Fruit fly (Drosophila melanogaster) whole organism, pupa: ENCODE measurements around the gene CG3448.
A peak's percentile ranks its signal among the peaks of the same experiment; 100 is the strongest.

ENCODE experiments used
- CG10348 ChIP-seq: fragments of 200-800 bp; sonication (Bioruptor generic); IDR thresholded peaks from 2 replicates; pipeline ENCODE4 v1.3.6; 2022; ENCODE audit warnings: missing biosample characterization, missing genetic modification characterization
- CG12605 ChIP-seq: fragments of 200-800 bp; sonication (Bioruptor generic); IDR thresholded peaks from 2 replicates; pipeline ENCODE4 v1.3.6; 2022; ENCODE audit warnings: missing biosample characterization, missing genetic modification characterization
- CG13204 ChIP-seq: fragments of 200-800 bp; sonication (Bioruptor generic); optimal IDR thresholded peaks from 2 replicates; lab custom pipeline; 2018; ENCODE audit warnings: missing biosample characterization, mild to moderate bottlenecking, missing genetic modification characterization, moderate library complexity
- CG14655 ChIP-seq: fragments of 200-800 bp; sonication (Bioruptor generic); optimal IDR thresholded peaks from 3 replicates; lab custom pipeline; 2017; ENCODE audit warnings: mild to moderate bottlenecking, missing biosample characterization, missing genetic modification reagents, missing genetic modification characterization
- CG15710 ChIP-seq: fragments of 200-800 bp; sonication (Bioruptor generic); optimal IDR thresholded peaks from 2 replicates; lab custom pipeline; 2018; ENCODE audit warnings: missing biosample characterization, mild to moderate bottlenecking, missing genetic modification characterization, moderate library complexity
- CG17806 ChIP-seq: fragments of 200-800 bp; sonication (Bioruptor generic); optimal IDR thresholded peaks from 2 replicates; lab custom pipeline; 2018; ENCODE audit warnings: missing biosample characterization, mild to moderate bottlenecking, missing genetic modification characterization, moderate library complexity
- CG32121 ChIP-seq: fragments of 200-800 bp; sonication (Bioruptor generic); IDR thresholded peaks from 2 replicates; pipeline ENCODE4 v1.3.6; 2022; ENCODE audit warnings: missing biosample characterization, missing genetic modification characterization
- CG34367 ChIP-seq: fragments of 200-800 bp; sonication (Bioruptor generic); optimal IDR thresholded peaks from 2 replicates; lab custom pipeline; 2018; ENCODE audit warnings: missing biosample characterization, mild to moderate bottlenecking, missing genetic modification characterization
- CG4496 ChIP-seq: fragments of 200-800 bp; sonication (Bioruptor generic); IDR thresholded peaks from 3 replicates; pipeline ENCODE4 v1.3.6; 2022; ENCODE audit warnings: missing biosample characterization, missing genetic modification characterization
- CG8159 ChIP-seq: fragments of 200-800 bp; sonication (Bioruptor generic); optimal IDR thresholded peaks from 3 replicates; lab custom pipeline; 2018; ENCODE audit warnings: missing biosample characterization, mild to moderate bottlenecking, missing genetic modification characterization, moderate library complexity
- CG8301 ChIP-seq: fragments of 200-800 bp; sonication (Bioruptor generic); optimal IDR thresholded peaks from 2 replicates; lab custom pipeline; 2018; ENCODE audit warnings: missing biosample characterization, mild to moderate bottlenecking, missing genetic modification characterization
- CG9948 ChIP-seq: fragments of 200-800 bp; sonication (Bioruptor generic); optimal IDR thresholded peaks from 2 replicates; lab custom pipeline; 2018; ENCODE audit warnings: missing biosample characterization, mild to moderate bottlenecking, missing genetic modification characterization, moderate library complexity
- D1 ChIP-seq: fragments of 200-800 bp; sonication (Bioruptor generic); optimal IDR thresholded peaks from 2 replicates; lab custom pipeline; 2018; ENCODE audit warnings: missing biosample characterization, mild to moderate bottlenecking, missing genetic modification characterization, moderate library complexity
- EcR ChIP-seq: fragments of 200-800 bp; sonication (Bioruptor generic); optimal IDR thresholded peaks from 3 replicates; lab custom pipeline; 2019; ENCODE audit warnings: missing biosample characterization, missing genetic modification characterization, mild to moderate bottlenecking, moderate library complexity, missing genetic modification reagents
- Ets98B ChIP-seq: fragments of 200-800 bp; sonication (Bioruptor generic); IDR thresholded peaks from 2 replicates; pipeline ENCODE4 v1.3.6; 2022; ENCODE audit warnings: missing biosample characterization, missing genetic modification characterization
- Pif1A ChIP-seq: fragments of 200-800 bp; sonication (Bioruptor generic); optimal IDR thresholded peaks from 3 replicates; lab custom pipeline; 2016; ENCODE audit warnings: missing biosample characterization, missing genetic modification characterization
- Pif1B ChIP-seq: fragments of 200-800 bp; sonication (Bioruptor generic); optimal IDR thresholded peaks from 3 replicates; lab custom pipeline; 2016; ENCODE audit warnings: missing biosample characterization, missing genetic modification characterization
- Snoo ChIP-seq: fragments of 200-800 bp; sonication (Bioruptor generic); optimal IDR thresholded peaks from 3 replicates; lab custom pipeline; 2017; ENCODE audit warnings: missing biosample characterization, mild to moderate bottlenecking, missing genetic modification characterization, inconsistent platforms
- fd96Ca ChIP-seq: fragments of 200-800 bp; sonication (Bioruptor generic); IDR thresholded peaks from 3 replicates; pipeline ENCODE4 v1.3.6; 2022; ENCODE audit warnings: missing biosample characterization, missing genetic modification characterization
- gl ChIP-seq: fragments of 200-800 bp; sonication (Bioruptor generic); optimal IDR thresholded peaks from 2 replicates; lab custom pipeline; 2018; ENCODE audit warnings: missing biosample characterization, mild to moderate bottlenecking, missing genetic modification characterization
- rn ChIP-seq: fragments of 200-800 bp; sonication (Bioruptor generic); IDR thresholded peaks from 2 replicates; pipeline ENCODE4 v1.3.6; 2022; ENCODE audit warnings: missing biosample characterization, missing genetic modification characterization

Gene CG3448

DNA sequence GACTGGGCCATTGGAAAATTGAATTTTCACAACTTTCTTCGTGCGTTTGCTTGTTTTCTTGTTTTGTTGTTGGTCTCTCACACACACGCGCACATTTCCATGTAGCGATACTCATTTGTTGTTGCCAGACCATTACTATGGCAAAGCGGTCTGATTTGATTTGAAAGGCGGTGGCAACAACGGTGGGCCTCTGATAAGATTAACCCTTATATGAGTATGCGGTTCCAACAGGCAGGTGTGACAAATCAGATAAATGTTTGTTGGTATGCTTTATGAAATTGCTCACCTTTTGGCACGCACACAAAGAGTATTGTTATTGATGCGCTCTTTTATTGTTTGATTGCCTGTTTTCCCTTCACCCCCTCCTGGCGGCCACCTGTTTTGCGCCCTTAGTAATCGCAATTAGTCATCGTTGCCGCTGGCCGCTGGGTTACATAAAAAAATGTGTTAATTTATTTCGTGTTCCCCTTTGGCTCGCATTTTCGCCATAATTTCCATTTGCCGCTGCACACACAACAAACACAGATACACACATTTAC lies 4.1 kb downstream of the CG3448 start:
- TF ChIP-seq CG32121 (GFP tag; lab: Robert Waterston, UW) (0 out of 2 replicates have a peak, but pooled peaks have one; percentile 7), fd96Ca (GFP tag; lab: Robert Waterston, UW) (0 out of 3 replicates have a peak, but pooled peaks have one; percentile 27), Snoo (no peak), gl (tag; lab: Kevin White, UChicago) (no peak), CG8301 (tag; lab: Kevin White, UChicago) (no peak), CG12605 (GFP tag; lab: Robert Waterston, UW) (peak; percentile 23; the same call in 1 of the 2 replicates), CG8159 (no peak), CG4496 (0 out of 3 replicates have a peak, but pooled peaks have one; percentile 37), Ets98B (peak; percentile 5; the same call in 1 of the 2 replicates), Pif1B (no peak)

DNA sequence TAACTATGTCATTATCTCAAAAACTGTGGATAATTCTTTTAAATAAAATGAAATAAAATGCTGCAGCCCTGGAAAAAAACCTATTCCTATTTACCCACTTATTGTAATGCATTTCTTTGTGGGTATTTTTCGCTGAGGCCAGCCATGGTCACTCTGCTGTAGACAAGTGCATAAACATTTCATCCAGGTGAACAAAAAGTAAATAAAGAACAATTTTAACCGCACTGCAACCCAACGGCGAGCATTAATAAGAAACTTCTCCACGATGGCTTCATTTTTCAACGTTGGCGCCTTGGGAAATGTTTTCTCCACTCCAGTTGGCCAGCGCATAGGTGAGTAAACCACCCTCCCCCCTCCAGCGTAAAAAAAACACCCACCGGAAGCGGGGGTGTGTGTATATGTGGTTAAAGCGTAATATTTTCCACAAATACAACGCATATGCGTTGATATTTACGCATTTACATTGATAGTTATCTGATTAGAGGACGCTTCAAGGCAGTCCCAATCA lies 4.6 kb downstream of the CG3448 start, which contains the start of gene CG3529:
Gene CG3529 (plus strand): TSS at position 134 of the 508 bp plus-strand sequence.
- no peak for TF ChIP-seq D1 (tag; lab: Kevin White, UChicago)
- 0 out of 2 replicates have a peak, but pooled peaks have one; percentile 22 for TF ChIP-seq CG32121 (GFP tag; lab: Robert Waterston, UW)
- TF ChIP-seq CG4496, result no peak
- 0 out of 2 replicates have a peak, but pooled peaks have one; percentile 15 for TF ChIP-seq Ets98B
- TF ChIP-seq CG10348 (GFP tag; lab: Robert Waterston, UW), result no peak
- peak; percentile 29 for TF ChIP-seq EcR (GFP tag; lab: Kevin White, UChicago)
- peak; percentile 33 for TF ChIP-seq CG15710

DNA sequence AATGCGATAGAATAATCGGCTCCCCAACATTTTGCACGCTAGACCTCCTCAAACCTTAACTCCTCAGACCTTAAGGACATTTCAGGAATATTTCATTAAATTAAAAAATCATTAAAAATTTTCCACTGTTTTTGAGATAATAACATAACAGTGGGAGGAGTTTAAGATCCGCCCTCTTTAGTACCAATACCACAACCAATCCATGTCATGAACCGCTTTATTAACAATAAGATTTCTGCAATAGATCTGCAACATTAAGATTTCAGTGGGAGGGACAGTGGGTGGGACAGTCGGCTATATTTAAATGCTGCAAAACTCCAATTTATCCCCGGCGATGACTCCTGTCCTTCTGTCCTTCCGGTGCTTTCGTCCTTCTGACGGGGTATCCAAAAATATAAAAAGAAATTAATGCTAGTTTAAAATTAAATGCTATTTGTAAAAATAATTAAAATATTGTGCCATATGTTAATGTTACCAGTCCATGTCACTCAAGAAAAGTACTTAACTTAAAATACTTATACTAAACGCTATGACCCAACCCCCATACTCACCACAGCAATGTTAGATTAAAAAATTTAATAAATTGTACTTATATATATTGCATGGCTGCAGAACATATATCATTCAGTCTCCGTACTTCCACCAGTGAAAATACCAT lies 8.6 kb downstream of the CG3448 start, which contains the start of gene Srg3:
Gene Srg3 (plus strand): TSS at position 608 of the 658 bp plus-strand sequence.
- TF ChIP-seq fd96Ca (GFP tag; lab: Robert Waterston, UW) (no peak), rn (no peak), CG8159 (no peak), EcR (GFP tag; lab: Kevin White, UChicago) (no peak), gl (tag; lab: Kevin White, UChicago) (no peak), CG9948 (no peak), CG34367 (no peak), CG12605 (GFP tag; lab: Robert Waterston, UW) (no peak), CG17806 (tag; lab: Kevin White, UChicago) (no peak)

DNA sequence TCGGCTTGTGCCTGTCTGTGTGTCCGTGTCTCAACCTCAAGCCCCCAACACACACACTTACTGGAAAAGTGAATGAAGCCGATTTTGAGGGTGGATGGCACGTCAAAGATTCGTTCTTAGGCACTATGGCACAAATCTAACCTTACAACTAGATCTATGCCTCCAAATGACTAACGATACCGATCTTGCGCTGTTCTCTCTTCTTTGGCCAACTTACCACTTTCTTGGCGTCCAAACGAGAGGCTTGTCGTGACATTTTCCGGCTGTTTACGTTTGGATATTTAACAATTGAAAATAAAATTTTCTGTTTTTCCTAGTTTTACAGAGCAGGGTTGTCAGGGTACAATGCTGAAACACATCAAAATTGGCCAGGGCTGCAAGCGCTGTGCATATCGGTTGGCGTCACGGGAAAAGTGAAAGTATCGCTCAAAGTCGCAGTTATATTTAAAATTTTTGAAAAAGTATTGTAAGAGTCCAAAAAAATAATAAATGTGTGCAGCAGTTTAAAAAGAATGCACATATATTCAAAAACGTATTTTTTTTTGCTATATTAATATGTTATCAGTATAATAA lies 9.4 kb downstream of the CG3448 start, which contains the start of the genes Bet3 and Nf-YA:
Gene Bet3 (minus strand): TSS at position 361 of the 573 bp plus-strand sequence.
Gene Nf-YA (minus strand): TSS at position 361 of the 573 bp plus-strand sequence.
- no peak for TF ChIP-seq Pif1A (GFP tag; lab: Kevin White, UChicago)
- TF ChIP-seq CG9948, result no peak
- peak; percentile 88 for TF ChIP-seq D1 (tag; lab: Kevin White, UChicago)
- TF ChIP-seq Pif1B, result no peak
- TF ChIP-seq CG34367, result no peak
- TF ChIP-seq CG17806 (tag; lab: Kevin White, UChicago), result no peak
- TF ChIP-seq CG14655 (GFP tag; lab: Kevin White, UChicago), result no peak
- peak; percentile 54; the same call in 1 of the 3 replicates for TF ChIP-seq fd96Ca (GFP tag; lab: Robert Waterston, UW)
- TF ChIP-seq gl (tag; lab: Kevin White, UChicago), result no peak
- TF ChIP-seq CG8301 (tag; lab: Kevin White, UChicago), result no peak
- TF ChIP-seq CG8159, result no peak
- TF ChIP-seq Ets98B, result peak; percentile 27
- peak; percentile 49 for TF ChIP-seq CG15710
- TF ChIP-seq CG4496, result peak; percentile 56; the same call in 1 of the 3 replicates
- no peak for TF ChIP-seq EcR (GFP tag; lab: Kevin White, UChicago)
- TF ChIP-seq Snoo, result peak; percentile 53
- no peak for TF ChIP-seq CG32121 (GFP tag; lab: Robert Waterston, UW)
- TF ChIP-seq CG12605 (GFP tag; lab: Robert Waterston, UW), result no peak
- TF ChIP-seq CG10348 (GFP tag; lab: Robert Waterston, UW), result no peak

DNA sequence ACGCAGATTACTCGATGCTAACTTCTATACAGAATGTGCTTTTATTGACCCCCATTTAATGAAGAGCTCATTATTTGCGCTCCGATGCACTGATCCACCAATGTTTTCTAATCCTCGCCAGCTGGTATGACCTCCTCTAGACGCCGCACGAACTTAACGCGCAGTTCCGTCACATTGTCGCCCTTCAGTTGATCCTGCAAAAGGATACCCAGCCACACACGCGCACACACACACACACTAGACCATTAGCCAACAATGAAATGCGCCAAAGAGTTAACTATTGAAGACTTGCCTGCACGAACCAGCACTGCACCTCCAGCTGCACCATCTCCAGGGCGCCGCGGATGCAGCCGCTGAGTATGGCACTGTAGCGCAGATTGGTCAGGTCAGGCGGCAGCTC lies 12.5 kb downstream of the CG3448 start:
- no peak for TF ChIP-seq rn
- TF ChIP-seq CG13204, result no peak
- TF ChIP-seq CG8159, result no peak
- TF ChIP-seq CG15710, result no peak

DNA sequence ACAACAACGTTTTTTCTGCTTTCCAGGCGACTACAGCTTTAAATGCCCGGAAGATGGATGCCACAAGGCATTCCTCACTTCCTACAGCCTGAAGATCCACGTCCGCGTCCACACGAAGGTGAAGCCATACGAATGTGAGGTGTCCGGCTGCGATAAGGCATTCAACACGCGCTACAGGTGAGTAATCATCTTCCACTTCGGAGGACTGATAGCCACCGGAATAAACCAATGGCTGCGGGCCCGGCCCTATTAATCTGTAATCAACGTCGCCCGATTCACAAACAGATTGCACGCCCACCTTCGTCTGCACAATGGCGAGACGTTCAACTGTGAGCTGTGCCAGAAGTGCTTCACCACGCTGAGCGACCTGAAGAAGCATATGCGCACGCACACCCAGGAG lies 15.5 kb downstream of the CG3448 start:
- no peak for TF ChIP-seq CG13204
- no peak for TF ChIP-seq Ets98B
- TF ChIP-seq EcR (GFP tag; lab: Kevin White, UChicago), result no peak
- no peak for TF ChIP-seq CG12605 (GFP tag; lab: Robert Waterston, UW)
- no peak for TF ChIP-seq CG17806 (tag; lab: Kevin White, UChicago)
- no peak for TF ChIP-seq CG14655 (GFP tag; lab: Kevin White, UChicago)
- TF ChIP-seq, all 21 proteins: peak for 0
